Fruit fly (Drosophila melanogaster): ENCODE measurements around the gene Rpp14a.
A peak's percentile ranks its signal among the peaks of the same experiment; 100 is the strongest.

Gene Rpp14a

dm6 chr3R:30092700-30093044 is 36.0 kb downstream of the Rpp14a start (continued):
- TF ChIP-seq dac (GFP tag; optimal IDR thresholded peaks at IDR 0.05) (peak; percentile 74), net (GFP tag; optimal IDR thresholded peaks at IDR 0.05) (peak; percentile 53), CG1621 (tag; optimal IDR thresholded peaks at IDR 0.05) (no peak), svp (GFP tag) (peak; percentile 52), vri (GFP tag; optimal IDR thresholded peaks at IDR 0.05) (peak; percentile 9), OdsH (GFP tag; optimal IDR thresholded peaks at IDR 0.05) (peak; percentile 71), CG8319 (GFP tag; optimal IDR thresholded peaks at IDR 0.05) (no peak), Hr38 (GFP tag; optimal IDR thresholded peaks at IDR 0.05) (no peak), Blimp-1 (GFP tag; optimal IDR thresholded peaks at IDR 0.05) (peak; percentile 19), Lpt (GFP tag; optimal IDR thresholded peaks at IDR 0.05) (peak; percentile 59), salr (GFP tag; optimal IDR thresholded peaks at IDR 0.05) (peak in 1 of 2 experiments; percentile 62), CG8632 (GFP tag; optimal IDR thresholded peaks at IDR 0.05) (no peak), pdm3 (GFP tag; optimal IDR thresholded peaks at IDR 0.05) (peak; percentile 59), Eip78C (GFP tag) (peak; percentile 86), CG15336 (GFP tag; IDR thresholded peaks at IDR 0.05) (peak; percentile 84), CG6792 (GFP tag; optimal IDR thresholded peaks at IDR 0.05) (peak; percentile 23), acj6 (GFP tag; optimal IDR thresholded peaks at IDR 0.05) (peak; percentile 55), CG3032 (tag; optimal IDR thresholded peaks at IDR 0.05) (no peak)

- TF ChIP-seq Eip78C (GFP tag) (peak; percentile 14), svp (GFP tag) (peak; percentile 51), CG1621 (tag; optimal IDR thresholded peaks at IDR 0.05) (no peak), Sox102F (GFP tag; optimal IDR thresholded peaks at IDR 0.05) (no peak), eg (GFP tag; IDR thresholded peaks at IDR 0.05) (peak; percentile 12; the same call in 1 of the 3 replicates), CG10631 (GFP tag; optimal IDR thresholded peaks at IDR 0.05) (no peak), vri (GFP tag; optimal IDR thresholded peaks at IDR 0.05) (peak; percentile 15), CG6163 (GFP tag; IDR thresholded peaks at IDR 0.05) (peak; percentile 34; the same call in 1 of the 3 replicates), CG6854 (GFP tag; optimal IDR thresholded peaks at IDR 0.05) (peak; percentile 80)
These were observed 38.7 kb downstream of the Rpp14a start for dm6 chr3R:30095381-30095780.

DNA sequence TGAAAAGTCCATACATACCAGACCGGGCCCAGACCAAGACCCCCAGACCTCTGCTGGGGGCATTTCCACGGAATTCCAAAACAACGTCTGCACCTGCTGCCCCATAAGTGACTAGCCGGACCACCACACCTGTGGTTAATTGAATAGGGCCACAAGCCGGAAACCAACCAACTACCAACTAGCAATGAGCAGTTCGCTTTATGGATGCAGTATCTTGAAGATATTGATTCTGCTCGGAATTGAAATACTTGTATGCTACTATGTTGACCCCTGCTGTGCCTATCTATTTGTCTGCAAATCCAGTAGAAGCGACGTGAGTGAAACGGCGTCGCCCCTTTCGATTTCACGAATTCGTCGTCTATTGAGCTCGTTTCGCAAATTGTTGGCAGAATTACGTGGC is 39.2 kb downstream of the Rpp14a start:
- TF ChIP-seq OdsH (GFP tag; optimal IDR thresholded peaks at IDR 0.05) (peak; percentile 81), lz (GFP tag; optimal IDR thresholded peaks at IDR 0.05) (peak; percentile 65), Met (GFP tag; optimal IDR thresholded peaks at IDR 0.05) (peak; percentile 53), CG6163 (GFP tag; IDR thresholded peaks at IDR 0.05) (peak; percentile 96), Lpt (GFP tag; optimal IDR thresholded peaks at IDR 0.05) (peak; percentile 84), eg (GFP tag; IDR thresholded peaks at IDR 0.05) (peak; percentile 98), net (GFP tag; optimal IDR thresholded peaks at IDR 0.05) (peak; percentile 86), svp (GFP tag) (no peak), Hr4 (GFP tag; optimal IDR thresholded peaks at IDR 0.05) (peak; percentile 94), vri (GFP tag; optimal IDR thresholded peaks at IDR 0.05) (no peak), Eip78C (GFP tag) (peak; percentile 77), fd59A (GFP tag; optimal IDR thresholded peaks at IDR 0.05) (peak; percentile 73), CG10669 (GFP tag; optimal IDR thresholded peaks at IDR 0.05) (peak; percentile 77), CG34406 (GFP tag; optimal IDR thresholded peaks at IDR 0.05) (peak; percentile 57), CG6276 (GFP tag; optimal IDR thresholded peaks at IDR 0.05) (peak; percentile 92), ss (GFP tag; optimal IDR thresholded peaks at IDR 0.05) (peak; percentile 58 to 68), CG16779 (tag; optimal IDR thresholded peaks at IDR 0.05) (peak; percentile 72), CG6854 (GFP tag; optimal IDR thresholded peaks at IDR 0.05) (no peak), CG31627 (GFP tag; optimal IDR thresholded peaks at IDR 0.05) (peak; percentile 41), Hr38 (GFP tag; optimal IDR thresholded peaks at IDR 0.05) (peak; percentile 62), CG4318 (GFP tag; optimal IDR thresholded peaks at IDR 0.05) (peak; percentile 88), CG32006 (GFP tag; optimal IDR thresholded peaks at IDR 0.05) (peak; percentile 94), Ets21C (GFP tag; optimal IDR thresholded peaks at IDR 0.05) (peak; percentile 29), CG3032 (tag; optimal IDR thresholded peaks at IDR 0.05) (peak; percentile 78), CG8632 (GFP tag; optimal IDR thresholded peaks at IDR 0.05) (peak; percentile 42), Sox102F (GFP tag; optimal IDR thresholded peaks at IDR 0.05) (peak; percentile 13), CG3919 (GFP tag; optimal IDR thresholded peaks at IDR 0.05) (peak; percentile 87), CG15336 (GFP tag; IDR thresholded peaks at IDR 0.05) (peak; percentile 95), CG7368 (GFP tag; optimal IDR thresholded peaks at IDR 0.05) (peak; percentile 83), CG11902 (GFP tag; optimal IDR thresholded peaks at IDR 0.05) (peak; percentile 16), dsx (GFP tag; optimal IDR thresholded peaks at IDR 0.05; ENCODE audit: poor library complexity, severe bottlenecking) (peak; percentile 38), salr (GFP tag; optimal IDR thresholded peaks at IDR 0.05) (peak; percentile 72 to 75), CG9139 (GFP tag; optimal IDR thresholded peaks at IDR 0.05) (peak; percentile 37), CG11762 (GFP tag; optimal IDR thresholded peaks at IDR 0.05; ENCODE audit: insufficient read depth) (peak; percentile 72), Hr39 (GFP tag; optimal IDR thresholded peaks at IDR 0.05) (peak; percentile 54), cyc (GFP tag; optimal IDR thresholded peaks at IDR 0.05) (peak; percentile 44), Smox (GFP tag; optimal IDR thresholded peaks at IDR 0.05) (peak; percentile 16), dac (GFP tag; optimal IDR thresholded peaks at IDR 0.05) (peak; percentile 86), pdm3 (GFP tag; optimal IDR thresholded peaks at IDR 0.05) (peak; percentile 83), Blimp-1 (GFP tag; optimal IDR thresholded peaks at IDR 0.05) (peak; percentile 17)
